Worm (Caenorhabditis elegans) whole organism, L3 larva: ENCODE data around the gene pqn-41.

ENCODE experiments used
- R02D3.7 ChIP-seq: fragments of 150-350 bp; optimal IDR thresholded peaks from 2 replicates; lab custom pipeline; 2014; ENCODE audit warnings: missing biosample characterization, missing genetic modification characterization
- ZK546.5 ChIP-seq: sonication (generic microtip); optimal IDR thresholded peaks from 2 replicates; lab custom pipeline; 2017; ENCODE audit warnings: missing biosample characterization, missing genetic modification characterization
- aly-2 ChIP-seq: fragments of 150-350 bp; optimal IDR thresholded peaks from 2 replicates; lab custom pipeline; 2014; ENCODE audit warnings: missing biosample characterization, missing genetic modification characterization
- ama-1 ChIP-seq: fragments of 150-350 bp; optimal IDR thresholded peaks from 2 replicates; lab custom pipeline; 2018
- ceh-16 ChIP-seq: sonication (generic microtip); optimal IDR thresholded peaks from 2 replicates; lab custom pipeline; 2017; ENCODE audit warnings: missing biosample characterization, missing genetic modification characterization
- ceh-28 ChIP-seq: fragments of 150-350 bp; optimal IDR thresholded peaks from 2 replicates; lab custom pipeline; 2014; ENCODE audit warnings: missing biosample characterization, missing genetic modification reagents, missing genetic modification characterization
- ceh-82 ChIP-seq: fragments of 150-350 bp; optimal IDR thresholded peaks from 2 replicates; lab custom pipeline; 2014; ENCODE audit warnings: missing biosample characterization, missing genetic modification characterization
- ceh-9 ChIP-seq: sonication (generic microtip); optimal IDR thresholded peaks from 2 replicates; lab custom pipeline; 2018; ENCODE audit warnings: missing biosample characterization, missing genetic modification characterization
- daf-12 ChIP-seq: fragments of 150-350 bp; optimal IDR thresholded peaks from 2 replicates; lab custom pipeline; 2014; ENCODE audit warnings: missing biosample characterization, missing genetic modification reagents, missing genetic modification characterization
- egl-27 ChIP-seq: sonication (generic microtip); optimal IDR thresholded peaks from 4 replicates; lab custom pipeline; 2017; ENCODE audit warnings: missing biosample characterization, missing genetic modification reagents, missing genetic modification characterization
- egl-5 ChIP-seq: fragments of 150-350 bp; optimal IDR thresholded peaks from 2 replicates; lab custom pipeline; 2017; ENCODE audit warnings: missing biosample characterization, missing genetic modification reagents, missing genetic modification characterization, inconsistent platforms
- elt-1 ChIP-seq: fragments of 150-350 bp; optimal IDR thresholded peaks from 2 replicates; lab custom pipeline; 2014; ENCODE audit warnings: missing biosample characterization, missing genetic modification characterization
- elt-2 ChIP-seq: sonication (generic microtip); optimal IDR thresholded peaks from 2 replicates; lab custom pipeline; 2016; ENCODE audit warnings: missing genetic modification reagents, mild to moderate bottlenecking, missing genetic modification characterization, missing compliant biosample characterization
- elt-3 ChIP-seq, 3 experiments: fragments of 150-350 bp in 1 of 3; sonication (generic microtip) in 2 of 3; optimal IDR thresholded peaks; 2 replicates in 2 of 3; 4 replicates in 1 of 3; lab custom pipeline; 2014 to 2017; ENCODE audit warnings: missing biosample characterization in 3 of 3, missing genetic modification characterization in 3 of 3
- eor-1 ChIP-seq, 2 experiments: fragments of 150-350 bp; optimal IDR thresholded peaks; 2 replicates each; lab custom pipeline; 2014 to 2018; ENCODE audit warnings: missing biosample characterization in 2 of 2, missing genetic modification characterization in 2 of 2
- fkh-10 ChIP-seq: sonication (generic microtip); optimal IDR thresholded peaks from 2 replicates; lab custom pipeline; 2017; ENCODE audit warnings: missing biosample characterization, missing genetic modification reagents, missing genetic modification characterization
- fkh-2 ChIP-seq: fragments of 150-350 bp; optimal IDR thresholded peaks from 2 replicates; lab custom pipeline; 2014; ENCODE audit warnings: missing biosample characterization, missing genetic modification reagents, missing genetic modification characterization
- fos-1 ChIP-seq: fragments of 150-350 bp; optimal IDR thresholded peaks from 2 replicates; lab custom pipeline; 2014; ENCODE audit warnings: missing biosample characterization, missing genetic modification characterization
- hmg-11 ChIP-seq: sonication (generic microtip); optimal IDR thresholded peaks from 2 replicates; lab custom pipeline; 2016; ENCODE audit warnings: missing genetic modification characterization, missing compliant biosample characterization
- jun-1 ChIP-seq: fragments of 150-350 bp; optimal IDR thresholded peaks from 2 replicates; lab custom pipeline; 2014; ENCODE audit warnings: missing biosample characterization, missing genetic modification reagents, missing genetic modification characterization
- lin-15B ChIP-seq: fragments of 150-350 bp; optimal IDR thresholded peaks from 2 replicates; lab custom pipeline; 2014; ENCODE audit warnings: missing biosample characterization, missing genetic modification characterization
- lin-39 ChIP-seq: fragments of 150-350 bp; optimal IDR thresholded peaks from 2 replicates; lab custom pipeline; 2018; ENCODE audit warnings: missing biosample characterization, missing genetic modification reagents, missing genetic modification characterization
- lsy-12 ChIP-seq: sonication (generic microtip); optimal IDR thresholded peaks from 2 replicates; lab custom pipeline; 2016; ENCODE audit warnings: mild to moderate bottlenecking, missing genetic modification characterization, missing compliant biosample characterization
- mdl-1 ChIP-seq: fragments of 150-350 bp; optimal IDR thresholded peaks from 2 replicates; lab custom pipeline; 2014; ENCODE audit warnings: missing biosample characterization, missing genetic modification characterization
- mml-1 ChIP-seq: fragments of 150-350 bp; sonication (generic microtip); optimal IDR thresholded peaks from 3 replicates; lab custom pipeline; 2014; ENCODE audit warnings: missing biosample characterization, missing genetic modification characterization
- nfya-1 ChIP-seq: sonication (generic microtip); optimal IDR thresholded peaks from 2 replicates; lab custom pipeline; 2017; ENCODE audit warnings: missing genetic modification characterization, mild to moderate bottlenecking, missing compliant biosample characterization, antibody characterized with exemption, moderate library complexity; ENCODE audit not compliant: insufficient read depth
- nhr-11 ChIP-seq: fragments of 150-350 bp; optimal IDR thresholded peaks from 2 replicates; lab custom pipeline; 2014; ENCODE audit warnings: missing biosample characterization, missing genetic modification characterization
- nhr-12 ChIP-seq: fragments of 150-350 bp; optimal IDR thresholded peaks from 2 replicates; lab custom pipeline; 2014; ENCODE audit warnings: missing biosample characterization, missing genetic modification characterization
- nhr-23 ChIP-seq: fragments of 150-350 bp; optimal IDR thresholded peaks from 2 replicates; lab custom pipeline; 2014; ENCODE audit warnings: missing biosample characterization, missing genetic modification reagents, missing genetic modification characterization
- nhr-237 ChIP-seq: fragments of 150-350 bp; optimal IDR thresholded peaks from 2 replicates; lab custom pipeline; 2014; ENCODE audit warnings: missing biosample characterization, missing genetic modification characterization
- nhr-25 ChIP-seq: sonication (generic microtip); optimal IDR thresholded peaks from 2 replicates; lab custom pipeline; 2017; ENCODE audit warnings: missing biosample characterization, missing genetic modification characterization
- nhr-28 ChIP-seq: fragments of 150-350 bp; optimal IDR thresholded peaks from 2 replicates; lab custom pipeline; 2014; ENCODE audit warnings: missing biosample characterization, missing genetic modification characterization
- nhr-43 ChIP-seq: sonication (generic microtip); optimal IDR thresholded peaks from 2 replicates; lab custom pipeline; 2016; ENCODE audit warnings: mild to moderate bottlenecking, missing genetic modification characterization, missing compliant biosample characterization; ENCODE audit not compliant: poor library complexity, severe bottlenecking
- nhr-67 ChIP-seq: fragments of 150-350 bp; optimal IDR thresholded peaks from 2 replicates; lab custom pipeline; 2014; ENCODE audit warnings: missing biosample characterization, missing genetic modification characterization
- nhr-76 ChIP-seq: fragments of 150-350 bp; sonication (generic microtip); optimal IDR thresholded peaks from 5 replicates; lab custom pipeline; 2014; ENCODE audit warnings: missing biosample characterization, missing genetic modification characterization
- nhr-77 ChIP-seq: fragments of 150-350 bp; optimal IDR thresholded peaks from 2 replicates; lab custom pipeline; 2014; ENCODE audit warnings: missing biosample characterization, missing genetic modification characterization
- pha-4 ChIP-seq: fragments of 150-350 bp; optimal IDR thresholded peaks from 2 replicates; lab custom pipeline; 2014; ENCODE audit warnings: missing biosample characterization, missing genetic modification reagents, missing genetic modification characterization
- pqm-1 ChIP-seq: fragments of 150-350 bp; optimal IDR thresholded peaks from 2 replicates; lab custom pipeline; 2017; ENCODE audit warnings: missing biosample characterization, missing genetic modification characterization, inconsistent platforms
- sea-2 ChIP-seq: fragments of 150-350 bp; sonication (generic microtip); optimal IDR thresholded peaks from 4 replicates; lab custom pipeline; 2014; ENCODE audit warnings: missing biosample characterization, missing genetic modification reagents, missing genetic modification characterization
- skn-1 ChIP-seq: fragments of 150-350 bp; optimal IDR thresholded peaks from 2 replicates; lab custom pipeline; 2014; ENCODE audit warnings: missing biosample characterization, missing genetic modification characterization
- snpc-4 ChIP-seq: fragments of 150-350 bp; optimal IDR thresholded peaks from 2 replicates; lab custom pipeline; 2014; ENCODE audit warnings: missing biosample characterization, missing genetic modification characterization
- tbx-2 ChIP-seq: sonication (generic microtip); optimal IDR thresholded peaks from 2 replicates; lab custom pipeline; 2016; ENCODE audit warnings: mild to moderate bottlenecking, missing genetic modification characterization, missing compliant biosample characterization
- unc-39 ChIP-seq: sonication (generic microtip); optimal IDR thresholded peaks from 4 replicates; lab custom pipeline; 2017; ENCODE audit warnings: missing biosample characterization, missing genetic modification characterization
- unc-62 ChIP-seq: fragments of 150-350 bp; sonication (generic microtip); optimal IDR thresholded peaks from 4 replicates; lab custom pipeline; 2014; ENCODE audit warnings: missing biosample characterization, missing genetic modification reagents, missing genetic modification characterization
- zag-1 ChIP-seq: fragments of 150-350 bp; optimal IDR thresholded peaks from 2 replicates; lab custom pipeline; 2014; ENCODE audit warnings: missing biosample characterization, missing genetic modification characterization
- ztf-11 ChIP-seq: fragments of 150-350 bp; optimal IDR thresholded peaks from 2 replicates; lab custom pipeline; 2014; ENCODE audit warnings: missing biosample characterization, missing genetic modification characterization
- ztf-4 ChIP-seq: fragments of 150-350 bp; optimal IDR thresholded peaks from 2 replicates; lab custom pipeline; 2014; ENCODE audit warnings: missing biosample characterization, missing genetic modification characterization

The pqn-41 gene

ce11 chrIII:1925786-1926185, 20.0 kb downstream of the pqn-41 start:
- TF ChIP-seq pqm-1 (tag; lab: Kevin White, UChicago) (no peak), nhr-25 (tag; lab: Kevin White, UChicago) (no peak), daf-12 (tag; lab: Kevin White, UChicago) (no peak), unc-62 (GFP tag; lab: Kevin White, UChicago) (no peak), nhr-237 (no peak), nhr-12 (tag; lab: Kevin White, UChicago) (no peak), mml-1 (no peak), skn-1 (no peak), pha-4 (tag; lab: Kevin White, UChicago) (no peak), nhr-67 (tag; lab: Kevin White, UChicago) (no peak), ztf-11 (tag; lab: Kevin White, UChicago) (no peak), nhr-76 (tag; lab: Kevin White, UChicago) (no peak), fos-1 (tag; lab: Kevin White, UChicago) (no peak), hmg-11 (tag; lab: Kevin White, UChicago) (no peak)
- TF ChIP-seq, all 47 proteins: peak for 0

ce11 chrIII:1926456-1926855, 20.7 kb downstream of the pqn-41 start:
- TF ChIP-seq unc-39 (tag; lab: Kevin White, UChicago): no peak
- peak; percentile 82 for TF ChIP-seq fkh-10 (GFP tag; lab: Kevin White, UChicago)
- TF ChIP-seq tbx-2: peak; percentile 65
- TF ChIP-seq lin-39 (tag; lab: Kevin White, UChicago): peak; percentile 97
- peak; percentile 42 for TF ChIP-seq hmg-11 (tag; lab: Kevin White, UChicago)
- TF ChIP-seq lin-15B (tag; lab: Kevin White, UChicago): peak; percentile 51
- peak; percentile 97 for TF ChIP-seq nfya-1 (tag; lab: Kevin White, UChicago)
- TF ChIP-seq nhr-23: peak; percentile 97
- TF ChIP-seq eor-1 (tag; optimal IDR thresholded peaks at IDR 0.05; lab: Kevin White, UChicago): no peak
- TF ChIP-seq nhr-11: peak; percentile 60
- TF ChIP-seq daf-12 (tag; lab: Kevin White, UChicago): no peak
- no peak for TF ChIP-seq fkh-2 (tag; lab: Kevin White, UChicago)
- peak; percentile 83 for TF ChIP-seq unc-62 (GFP tag; lab: Kevin White, UChicago)
- TF ChIP-seq lsy-12 (tag; lab: Kevin White, UChicago): peak; percentile 79
- peak; percentile 7 for TF ChIP-seq ztf-4 (tag; lab: Kevin White, UChicago)
- no peak for TF ChIP-seq ztf-11 (tag; lab: Kevin White, UChicago)
- no peak for TF ChIP-seq sea-2 (GFP tag; lab: Kevin White, UChicago)
- peak; percentile 73 for TF ChIP-seq R02D3.7 (tag; lab: Kevin White, UChicago)
- peak; percentile 32 for TF ChIP-seq fos-1 (tag; lab: Kevin White, UChicago)
- peak; percentile 97 for TF ChIP-seq nhr-43
- TF ChIP-seq ceh-82: peak; percentile 70
- peak; percentile 92 for TF ChIP-seq egl-27 (tag; lab: Kevin White, UChicago)
- no peak for TF ChIP-seq elt-3 (tag; optimal IDR thresholded peaks at IDR 0.05; lab: Kevin White, UChicago)
- no peak for TF ChIP-seq aly-2 (tag; lab: Kevin White, UChicago)
- TF ChIP-seq elt-1 (tag; lab: Kevin White, UChicago): peak; percentile 86
- TF ChIP-seq jun-1: peak; percentile 90
- TF ChIP-seq ceh-16 (tag; lab: Kevin White, UChicago): no peak
- no peak for TF ChIP-seq nhr-67 (tag; lab: Kevin White, UChicago)
- TF ChIP-seq nhr-12 (tag; lab: Kevin White, UChicago): no peak
- peak; percentile 74 for TF ChIP-seq pqm-1 (tag; lab: Kevin White, UChicago)
- TF ChIP-seq nhr-77 (tag; lab: Kevin White, UChicago): peak; percentile 1
- peak; percentile 76 for TF ChIP-seq elt-2
- TF ChIP-seq ceh-28: peak; percentile 85
- TF ChIP-seq nhr-237: no peak
- no peak for TF ChIP-seq ceh-9 (tag; lab: Kevin White, UChicago)
- TF ChIP-seq pha-4 (tag; lab: Kevin White, UChicago): peak; percentile 97
- no peak for TF ChIP-seq zag-1
- TF ChIP-seq skn-1: peak; percentile 70
- TF ChIP-seq egl-5 (tag; lab: Kevin White, UChicago): no peak
- no peak for TF ChIP-seq nhr-28
- TF ChIP-seq mml-1: no peak
- peak; percentile 99 for TF ChIP-seq nhr-25 (tag; lab: Kevin White, UChicago)
- TF ChIP-seq ama-1 (lab: Kevin White, UChicago): peak; percentile 40
- TF ChIP-seq nhr-76 (tag; lab: Kevin White, UChicago): no peak
- peak; percentile 72 for TF ChIP-seq mdl-1 (tag; lab: Kevin White, UChicago)
- no peak for TF ChIP-seq ZK546.5
- peak; percentile 46 for TF ChIP-seq snpc-4
